Fruit fly (Drosophila melanogaster): ENCODE data around the gene CG6295.

The CG6295 gene

DNA sequence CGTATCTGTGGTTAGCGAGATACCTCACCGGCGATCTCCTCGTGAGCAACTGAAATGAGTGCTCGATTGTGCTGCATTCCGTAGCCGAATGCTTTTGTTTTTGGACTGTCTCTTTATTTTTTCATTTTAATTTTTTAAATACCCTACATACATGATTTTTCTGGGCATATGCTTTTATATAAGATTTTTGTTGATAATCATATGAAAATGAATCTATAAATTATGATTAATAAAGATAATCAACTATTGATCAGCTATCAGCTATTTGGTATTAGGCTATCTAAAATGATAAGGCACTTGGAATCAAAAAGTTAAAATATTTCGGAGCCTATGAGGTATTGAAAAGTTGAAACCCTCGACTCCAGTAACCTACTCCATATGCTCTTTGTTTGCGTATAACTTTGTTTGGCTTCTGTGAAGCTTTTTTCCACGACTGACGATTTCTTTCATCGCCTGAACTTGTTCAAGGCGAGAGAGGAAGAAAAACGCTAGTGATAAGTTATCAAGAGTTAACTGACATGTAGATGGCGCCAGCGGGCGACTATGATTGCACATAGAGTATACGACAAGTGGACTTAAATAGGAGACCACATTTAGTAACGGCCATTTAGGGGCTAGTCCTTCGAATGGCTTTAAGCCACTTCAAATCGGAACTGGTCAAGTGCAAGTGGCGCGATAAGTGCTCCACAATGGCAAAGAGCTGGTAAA lies 16.9 kb downstream of the CG6295 start, which contains the start of gene CG31076:
CG31076 (minus strand) TSS at position 51 of the 708 bp plus-strand sequence.
- TF ChIP-seq CG8478 (optimal IDR thresholded peaks at IDR 0.05) (no peak), CTCF (optimal IDR thresholded peaks at IDR 0.05) (peak; percentile 78 to 81)

DNA sequence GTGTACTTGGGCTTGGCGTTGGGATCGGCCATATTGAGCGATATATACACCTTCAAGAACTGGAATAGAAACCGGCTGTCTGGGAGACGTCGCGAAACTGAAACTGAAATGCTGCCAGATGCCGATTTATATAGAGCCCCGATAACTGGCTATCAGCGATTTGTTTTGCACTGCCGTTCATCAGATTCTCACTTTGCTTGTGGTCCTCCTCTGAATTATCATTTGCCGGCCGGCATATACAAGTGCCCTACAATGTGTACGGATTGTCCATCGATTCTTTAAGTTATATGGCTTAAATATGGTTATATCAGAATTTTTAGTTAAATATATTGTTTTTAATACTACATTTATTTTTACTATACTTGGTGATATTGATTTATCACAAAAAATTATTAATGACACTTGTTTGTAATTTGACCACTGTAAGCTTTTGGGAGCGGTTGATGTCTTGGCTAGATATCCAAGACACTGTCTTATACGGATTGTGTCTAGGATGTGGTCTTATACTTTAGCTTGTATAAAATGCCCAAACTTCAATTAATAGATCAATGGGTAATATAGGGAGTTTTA lies 18.4 kb downstream of the CG6295 start, which contains the start of gene CG31075:
CG31075 (minus strand) TSS at position 106 of the 570 bp plus-strand sequence.
- peak in 1 of 2 experiments; percentile 12 for TF ChIP-seq CTCF (optimal IDR thresholded peaks at IDR 0.05)
- no peak for TF ChIP-seq CG8478 (optimal IDR thresholded peaks at IDR 0.05)

DNA sequence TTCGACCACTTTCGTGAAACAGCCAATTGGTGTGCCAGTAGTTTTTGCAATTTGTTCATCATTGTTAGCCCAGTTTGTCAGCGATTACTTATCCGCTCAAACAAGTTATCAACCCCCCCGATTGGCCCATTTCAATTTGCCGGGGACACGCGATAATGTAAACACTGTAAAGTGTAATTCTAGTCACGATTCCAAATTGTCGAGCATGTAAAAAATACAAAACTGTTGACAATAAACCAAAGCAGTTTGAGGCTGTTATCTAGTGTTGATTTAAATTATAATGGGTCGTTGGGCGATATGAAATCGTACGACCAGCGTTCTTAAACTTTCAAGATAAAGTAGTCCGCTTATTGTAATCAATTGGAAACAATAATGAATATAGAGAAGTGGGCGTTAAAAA lies 19.4 kb downstream of the CG6295 start:
- no peak for TF ChIP-seq CG8478 (optimal IDR thresholded peaks at IDR 0.05)
- TF ChIP-seq CTCF (optimal IDR thresholded peaks at IDR 0.05), result no peak

DNA sequence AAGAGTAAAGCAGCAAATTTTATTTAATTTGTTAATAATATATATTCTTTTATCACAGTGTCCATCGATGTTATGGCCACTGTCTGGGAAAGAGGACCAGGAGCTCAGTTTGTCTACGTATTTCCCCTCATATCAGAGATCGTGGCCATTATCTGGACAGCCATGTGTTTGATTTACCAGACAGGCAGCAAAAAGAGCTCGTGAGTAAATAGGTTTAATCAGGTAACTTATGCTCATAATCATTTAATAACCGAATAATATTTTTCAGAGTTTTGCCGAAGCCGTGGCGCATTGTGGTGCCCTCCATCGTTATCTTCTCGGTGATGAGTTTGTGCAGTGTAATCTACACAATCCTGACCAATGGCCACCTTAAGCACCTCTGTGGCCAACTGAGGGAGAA lies 22.4 kb downstream of the CG6295 start:
- TF ChIP-seq CG8478 (optimal IDR thresholded peaks at IDR 0.05) (no peak), CTCF (optimal IDR thresholded peaks at IDR 0.05) (no peak)

DNA sequence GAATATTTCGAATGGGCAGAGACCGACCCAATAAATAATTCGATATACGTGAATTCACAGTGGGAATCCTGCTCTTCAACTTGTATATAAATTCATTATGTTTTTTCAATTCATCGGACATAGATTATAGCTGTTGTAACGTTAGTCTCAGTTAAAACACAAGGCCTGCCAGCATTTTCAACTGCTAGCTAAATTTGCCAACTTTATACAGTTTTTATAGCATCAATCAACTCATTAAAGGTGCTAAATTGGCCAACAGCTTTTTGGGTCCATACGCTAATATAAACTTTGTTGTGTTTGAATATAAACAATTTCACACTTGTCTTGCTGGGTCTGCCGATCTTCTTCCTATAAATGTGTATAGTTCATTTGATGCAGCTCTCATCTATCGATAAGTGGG lies 24.7 kb downstream of the CG6295 start:
- no peak for TF ChIP-seq CG8478 (optimal IDR thresholded peaks at IDR 0.05)
- no peak for TF ChIP-seq CTCF (optimal IDR thresholded peaks at IDR 0.05)

DNA sequence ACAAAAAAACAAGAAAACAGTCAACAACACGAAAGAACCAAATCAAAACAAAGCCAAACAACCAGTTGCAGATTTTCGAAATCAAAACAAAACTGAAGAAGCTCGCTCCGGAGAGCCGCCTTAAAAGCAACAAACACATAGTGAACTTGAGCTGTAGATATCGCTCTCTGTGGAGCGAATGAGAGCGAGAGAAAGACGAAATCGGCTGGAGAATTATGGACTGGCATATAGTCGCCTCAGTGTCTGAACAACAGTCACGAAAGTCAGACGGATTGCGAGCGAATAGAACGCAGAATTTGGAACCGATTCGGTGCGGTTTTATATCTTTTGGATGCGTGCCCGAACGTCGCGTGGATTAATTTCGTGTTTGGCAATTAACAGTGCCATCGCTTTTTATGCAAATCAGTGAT lies 26.6 kb downstream of the CG6295 start:
- TF ChIP-seq CTCF (optimal IDR thresholded peaks at IDR 0.05), result no peak
- no peak for TF ChIP-seq CG8478 (optimal IDR thresholded peaks at IDR 0.05)

DNA sequence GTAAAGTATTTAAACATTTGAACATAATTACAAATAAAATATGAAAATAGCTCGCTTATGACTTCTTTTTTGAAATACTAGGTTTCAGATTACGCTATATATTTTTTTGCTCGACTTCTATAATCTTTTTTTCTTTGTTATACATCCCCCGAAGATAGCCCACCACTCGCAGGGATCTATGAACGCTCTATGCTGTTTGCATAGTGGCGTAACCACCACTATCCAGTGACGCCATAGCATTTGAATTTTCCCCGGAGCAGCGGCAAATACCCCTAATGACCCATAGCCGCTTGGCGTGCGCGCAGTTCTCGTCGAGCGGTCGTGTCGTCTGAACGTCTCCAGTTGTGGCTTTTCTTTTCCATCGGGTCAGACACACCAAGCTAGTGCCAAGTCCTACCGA lies 28.6 kb downstream of the CG6295 start, which contains the start of the genes CG14253 and CG46313:
CG14253 (plus strand) TSS at position 301 of the 400 bp plus-strand sequence.
CG46313 (plus strand) TSS at position 301 of the 400 bp plus-strand sequence.
- no peak for TF ChIP-seq CG8478 (optimal IDR thresholded peaks at IDR 0.05)
- no peak for TF ChIP-seq CTCF (optimal IDR thresholded peaks at IDR 0.05)

DNA sequence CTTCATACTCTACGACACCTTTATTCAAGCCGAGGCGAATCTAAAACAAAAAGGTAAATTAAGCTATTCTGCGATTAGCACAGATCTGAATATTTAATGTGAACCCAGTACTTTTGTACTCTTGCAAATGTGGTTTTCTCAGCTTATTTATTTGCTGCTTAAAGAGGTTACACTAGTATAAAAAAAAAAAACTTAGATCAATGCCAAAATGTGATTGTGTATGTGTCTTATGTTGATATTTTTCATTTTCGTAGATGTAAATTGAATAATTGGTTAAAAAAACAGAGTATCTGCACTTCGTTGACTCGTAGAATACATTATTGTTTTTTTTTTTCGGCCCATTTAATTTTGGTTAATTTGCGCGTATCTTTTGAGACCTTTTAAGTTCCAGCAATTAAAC lies 37.1 kb downstream of the CG6295 start:
- TF ChIP-seq CG8478 (optimal IDR thresholded peaks at IDR 0.05) (no peak), CTCF (optimal IDR thresholded peaks at IDR 0.05) (no peak)

DNA sequence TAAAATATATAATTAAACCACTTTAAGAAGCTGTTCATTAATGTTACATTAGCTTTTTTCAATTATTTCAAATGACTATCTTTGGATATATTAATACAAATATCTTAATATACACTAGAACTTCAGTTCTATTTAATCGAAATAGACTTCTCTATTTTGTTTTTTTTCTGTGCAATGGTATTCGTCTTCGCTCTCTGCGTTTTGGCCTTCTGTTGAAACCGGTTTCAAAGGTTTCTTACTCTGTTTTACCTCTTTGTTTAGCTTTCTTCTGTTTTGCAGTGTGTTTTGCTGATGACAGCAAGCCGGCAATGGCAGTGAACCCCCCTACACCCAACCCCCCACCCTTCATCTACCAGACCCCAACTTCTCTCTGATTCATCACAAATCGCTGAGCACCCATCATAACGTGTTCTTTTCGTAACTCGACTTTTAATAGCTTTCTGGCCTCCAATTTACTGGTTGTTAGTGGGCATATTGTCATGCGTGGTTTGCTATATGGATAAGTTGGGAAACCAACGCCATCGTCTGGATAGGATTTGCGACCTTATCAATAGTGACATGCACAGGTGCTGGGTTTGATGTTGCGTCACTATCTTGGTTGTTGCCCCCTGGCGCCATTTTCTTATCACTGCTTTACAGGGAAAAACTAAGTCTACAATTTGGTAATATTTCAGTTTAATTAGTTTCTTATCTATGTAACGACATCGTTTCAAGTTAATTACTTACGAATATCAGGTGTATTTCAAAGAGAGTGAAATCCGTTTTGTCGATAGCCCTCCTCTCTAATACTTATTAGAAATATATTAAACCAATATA lies 37.8 kb downstream of the CG6295 start:
- TF ChIP-seq CTCF (optimal IDR thresholded peaks at IDR 0.05) (no peak), CG8478 (optimal IDR thresholded peaks at IDR 0.05) (no peak)

DNA sequence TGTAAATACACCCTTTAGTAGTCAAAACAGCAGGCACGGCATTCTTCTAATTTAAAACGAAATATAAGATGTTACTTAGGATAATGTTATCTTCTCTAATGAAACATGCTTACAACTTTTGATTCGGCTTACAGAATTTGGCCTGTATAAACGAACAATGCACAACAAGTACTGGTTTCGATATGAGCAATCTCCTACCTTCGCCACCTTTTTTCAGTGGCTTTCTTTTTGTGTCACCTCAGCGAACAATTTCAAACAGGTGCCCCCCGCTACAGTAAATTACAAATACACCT lies 38.6 kb downstream of the CG6295 start:
- no peak for TF ChIP-seq CG8478 (optimal IDR thresholded peaks at IDR 0.05)
- no peak for TF ChIP-seq CTCF (optimal IDR thresholded peaks at IDR 0.05)

DNA sequence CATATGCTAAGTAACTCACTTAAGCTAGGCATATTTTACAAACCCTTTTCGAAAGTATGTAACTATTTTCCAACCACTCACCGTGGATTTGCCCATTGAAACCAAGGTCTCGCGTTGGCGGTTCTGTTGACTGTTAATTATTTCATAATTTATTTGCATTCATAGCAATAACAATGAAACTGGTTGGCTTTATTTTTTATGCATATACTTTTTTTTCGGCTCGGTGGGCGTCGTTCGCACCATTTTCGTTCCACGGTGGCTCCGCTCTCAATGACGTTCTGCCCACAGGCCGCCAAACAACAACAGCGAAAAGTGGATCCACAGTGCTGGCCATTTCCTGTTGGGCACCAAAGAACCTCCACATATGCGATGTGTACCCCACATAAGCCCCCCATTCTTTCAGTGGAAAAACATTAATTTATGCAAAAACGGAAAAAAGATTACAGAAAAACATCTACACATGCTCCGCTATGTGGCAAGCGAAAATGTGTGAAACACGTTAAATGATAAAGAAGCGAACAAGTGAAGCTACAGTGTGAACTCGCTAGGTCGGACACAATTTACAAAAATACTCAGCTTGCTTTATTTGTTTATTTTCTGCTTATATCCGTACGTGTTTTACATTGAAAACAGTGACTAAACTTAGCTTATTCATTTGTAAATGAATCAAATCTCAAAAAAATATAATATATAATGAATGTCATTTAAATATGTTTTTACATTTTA lies 39.1 kb downstream of the CG6295 start:
- TF ChIP-seq CTCF (optimal IDR thresholded peaks at IDR 0.05), result no peak
- TF ChIP-seq CG8478 (optimal IDR thresholded peaks at IDR 0.05), result no peak

DNA sequence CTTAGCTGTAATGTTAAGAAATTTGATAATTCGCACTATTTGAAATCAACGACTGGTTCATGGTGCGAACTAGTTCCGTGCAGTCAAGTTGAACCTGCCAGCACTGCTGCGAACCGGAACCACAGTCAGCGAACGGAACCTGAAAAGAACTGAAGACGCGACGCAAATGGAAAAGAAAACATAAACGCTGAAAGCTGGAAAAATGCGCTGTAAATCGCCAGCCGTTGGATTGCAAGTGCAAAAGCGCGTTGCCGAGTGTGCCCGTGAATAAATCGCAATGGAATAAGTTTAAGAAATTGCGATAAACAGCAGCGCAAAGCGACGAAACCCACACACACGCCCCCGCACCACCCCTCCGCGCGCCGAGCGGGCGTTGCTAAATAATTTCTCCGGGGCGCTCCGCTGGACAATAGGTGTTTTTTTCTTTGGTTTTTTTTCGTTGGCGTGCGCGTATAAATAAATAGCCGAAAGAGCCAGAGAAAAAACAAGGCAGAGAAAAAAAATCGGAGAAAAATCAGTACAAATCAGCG lies 40.0 kb downstream of the CG6295 start, which contains the start of gene CG5521:
CG5521 (plus strand) TSS at position 137 of the 530 bp plus-strand sequence.
- TF ChIP-seq CG8478 (optimal IDR thresholded peaks at IDR 0.05) (no peak), CTCF (optimal IDR thresholded peaks at IDR 0.05) (no peak)

DNA sequence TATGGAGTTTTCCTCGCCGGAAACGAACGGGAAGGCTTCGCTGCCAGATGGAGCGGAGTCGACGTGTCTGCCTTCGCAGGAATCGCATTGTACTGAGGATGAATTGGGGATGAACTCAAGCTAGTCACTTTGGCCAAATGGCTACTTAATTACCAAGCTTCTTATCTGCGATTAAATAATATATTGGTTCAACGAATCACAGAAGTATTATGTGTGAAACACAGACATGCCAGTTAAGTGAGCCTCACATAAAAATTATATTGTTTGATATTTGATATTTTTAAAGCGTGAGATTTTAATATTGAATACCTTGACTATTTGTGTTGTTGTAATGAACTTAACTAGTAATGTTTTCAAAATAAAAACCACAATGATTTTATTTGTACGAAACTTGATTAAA lies 40.5 kb downstream of the CG6295 start, which contains the start of gene Gr97a:
Gr97a (minus strand) TSS at position 101 of the 400 bp plus-strand sequence.
- no peak for TF ChIP-seq CG8478 (optimal IDR thresholded peaks at IDR 0.05)
- TF ChIP-seq CTCF (optimal IDR thresholded peaks at IDR 0.05), result no peak

DNA sequence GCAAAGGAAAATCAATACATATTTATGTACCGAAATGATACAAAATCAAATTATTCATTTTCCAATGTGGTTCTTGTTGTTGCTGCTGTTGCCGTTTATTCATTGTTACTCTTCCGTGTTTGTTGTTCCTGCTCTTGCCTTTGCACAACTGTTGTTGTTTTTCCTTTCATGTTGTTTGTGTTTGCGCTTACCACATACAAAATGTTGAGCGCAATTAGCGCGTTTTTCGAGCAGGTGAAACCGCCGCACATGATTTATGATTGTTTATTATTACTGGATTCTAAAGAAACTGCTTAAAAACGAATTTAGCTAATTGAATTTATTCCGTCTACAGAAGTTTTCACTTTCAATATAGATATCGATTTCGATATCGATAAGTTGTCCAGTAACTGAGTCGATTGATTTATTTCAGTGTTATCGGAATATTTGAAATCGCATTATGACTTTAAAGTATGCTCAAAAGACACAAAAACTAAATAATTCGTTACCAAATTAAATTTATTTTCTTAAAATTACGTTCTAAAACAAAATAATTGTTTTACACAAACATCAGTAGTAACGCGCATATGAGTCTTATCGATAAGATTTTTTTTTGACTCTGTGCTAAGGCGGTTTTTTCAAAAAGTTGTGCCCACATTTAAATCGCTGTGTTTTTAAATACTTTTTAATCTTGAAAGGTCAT lies 42.3 kb downstream of the CG6295 start, which contains the start of gene Tsp97E:
Tsp97E (minus strand) TSS at position 366 of the 682 bp plus-strand sequence.
- TF ChIP-seq CG8478 (optimal IDR thresholded peaks at IDR 0.05) (no peak), CTCF (optimal IDR thresholded peaks at IDR 0.05) (no peak)
